Fruit fly (Drosophila melanogaster) S2 (cell line): Measurements from ENCODE around the gene CG13054.

ENCODE experiments used
- CG8478 ChIP-seq: fragments of >200 bp; optimal IDR thresholded peaks from 2 replicates; lab custom pipeline; 2018
- CTCF ChIP-seq, 2 experiments: fragments of >200 bp; optimal IDR thresholded peaks; 2 replicates each; lab custom pipeline; 2018

DNA sequence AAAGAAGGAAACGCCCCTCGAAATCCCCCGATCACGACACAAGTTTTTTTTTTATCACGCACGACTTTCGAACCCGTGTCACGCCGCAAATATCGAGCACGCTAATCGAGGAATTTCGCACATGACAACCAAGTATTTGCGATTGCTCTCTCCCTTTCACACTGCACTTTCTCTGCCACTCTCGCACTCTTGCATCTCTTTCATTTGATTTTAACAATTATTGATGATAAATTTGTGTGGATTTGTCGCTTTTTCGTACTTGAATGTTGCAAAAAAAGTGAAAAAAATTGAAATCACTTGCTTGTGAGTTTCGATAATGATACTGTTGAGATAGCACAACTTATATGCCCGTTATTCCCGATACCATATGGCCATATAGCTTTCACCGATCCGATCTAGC lies 39.8 kb downstream of the CG13054 start, which contains the start of gene CG13073:
- TF ChIP-seq CTCF (optimal IDR thresholded peaks at IDR 0.05; lab: Kevin White, UChicago) (no peak), CG8478 (lab: Kevin White, UChicago) (no peak)
